Fruit fly (Drosophila melanogaster) whole organism: ENCODE measurements around the gene CG5162.

Source experiments
- pan ChIP-seq: fragments of >200 bp; optimal IDR thresholded peaks from 2 replicates; lab custom pipeline; 2017
- psq ChIP-seq: fragments of >200 bp; optimal IDR thresholded peaks from 2 replicates; lab custom pipeline; 2017

DNA sequence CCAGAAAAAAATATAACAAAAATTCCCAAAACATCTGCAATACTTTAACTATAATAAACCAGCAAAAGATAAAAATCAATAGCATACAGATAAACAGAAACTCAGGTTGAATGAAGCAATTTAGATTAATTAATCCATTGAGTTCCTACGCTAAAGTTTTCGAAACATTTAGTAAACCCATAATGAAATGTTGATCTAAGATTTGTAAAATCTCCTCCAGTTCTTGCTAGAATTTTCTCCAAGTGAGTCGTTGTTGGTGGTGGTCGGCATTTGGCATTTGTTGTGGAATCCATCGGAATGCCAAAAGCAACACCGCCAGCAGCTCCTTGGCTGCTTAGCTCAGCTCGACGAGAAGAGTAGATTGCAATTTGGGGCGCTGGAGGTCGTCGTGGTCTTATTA, 26.9 kb upstream of the CG5162 start:
- no peak for TF ChIP-seq psq (lab: Kevin White, UChicago)
- no peak for TF ChIP-seq pan (lab: Kevin White, UChicago)
